Worm (Caenorhabditis elegans) whole organism, young adult: Measurements from ENCODE around the gene cat-1.

Experiments
- F22D6.2 ChIP-seq: sonication (generic microtip); optimal IDR thresholded peaks from 2 replicates; lab custom pipeline; 2016; ENCODE audit warnings: mild to moderate bottlenecking, missing genetic modification characterization, missing compliant biosample characterization
- F23B12.7 ChIP-seq: sonication (generic microtip); optimal IDR thresholded peaks from 2 replicates; lab custom pipeline; 2017; ENCODE audit warnings: missing genetic modification characterization, mild to moderate bottlenecking, missing compliant biosample characterization, antibody characterized with exemption, moderate library complexity; ENCODE audit not compliant: insufficient read depth
- F33H1.4 ChIP-seq: fragments of 200-800 bp; sonication (Bioruptor generic); IDR thresholded peaks from 2 replicates; pipeline ENCODE4 v1.3.6; 2022; ENCODE audit warnings: missing genetic modification reagents, missing genetic modification characterization, missing compliant biosample characterization
- F49E8.2 ChIP-seq: sonication (generic microtip); optimal IDR thresholded peaks from 3 replicates; lab custom pipeline; 2017; ENCODE audit warnings: missing genetic modification characterization, mild to moderate bottlenecking, missing compliant biosample characterization, antibody characterized with exemption, moderate library complexity; ENCODE audit not compliant: insufficient read depth
- F57A8.1 ChIP-seq: fragments of 200-800 bp; sonication (Bioruptor generic); optimal IDR thresholded peaks from 2 replicates; lab custom pipeline; 2018; ENCODE audit warnings: mild to moderate bottlenecking, missing genetic modification characterization, moderate library complexity, missing compliant biosample characterization
- K12H6.12 ChIP-seq: fragments of 200-800 bp; sonication (Bioruptor generic); optimal IDR thresholded peaks from 2 replicates; lab custom pipeline; 2018; ENCODE audit warnings: mild to moderate bottlenecking, missing genetic modification characterization, missing compliant biosample characterization
- akir-1 ChIP-seq: fragments of 200-800 bp; sonication (Bioruptor generic); optimal IDR thresholded peaks from 2 replicates; lab custom pipeline; 2018; ENCODE audit warnings: mild to moderate bottlenecking, missing genetic modification characterization, moderate library complexity, missing compliant biosample characterization
- ama-1 ChIP-seq, 3 experiments: fragments of 150-350 bp in 1 of 3; sonication (generic microtip) in 2 of 3; optimal IDR thresholded peaks; 2 replicates each; lab custom pipeline; 2014 to 2018; ENCODE audit warnings: missing biosample characterization in 2 of 3, missing genetic modification characterization in 2 of 3, missing genetic modification reagents in 2 of 3
- attf-5 ChIP-seq: fragments of 200-800 bp; sonication (Bioruptor generic); optimal IDR thresholded peaks from 2 replicates; lab custom pipeline; 2018; ENCODE audit warnings: mild to moderate bottlenecking, missing genetic modification characterization, missing compliant biosample characterization
- cebp-1 ChIP-seq, 2 experiments: fragments of 200-800 bp in 1 of 2; sonication (Bioruptor generic) in 1 of 2; sonication (generic microtip) in 1 of 2; IDR thresholded peaks in 1 of 2; optimal IDR thresholded peaks in 1 of 2; 2 replicates each; pipeline versions ENCODE4 v1.3.6 to Lab custom; 2017 to 2022; ENCODE audit warnings: missing compliant biosample characterization in 2 of 2, missing genetic modification characterization in 2 of 2, mild to moderate bottlenecking in 1 of 2, missing genetic modification reagents in 1 of 2, moderate library complexity in 1 of 2
- ceh-27 ChIP-seq: fragments of 200-800 bp; sonication (Bioruptor generic); optimal IDR thresholded peaks from 2 replicates; lab custom pipeline; 2018; ENCODE audit warnings: mild to moderate bottlenecking, missing genetic modification characterization, moderate library complexity, missing compliant biosample characterization
- die-1 ChIP-seq: sonication (generic microtip); optimal IDR thresholded peaks from 2 replicates; lab custom pipeline; 2016; ENCODE audit warnings: missing genotype, mild to moderate bottlenecking, missing genetic modification characterization, missing compliant biosample characterization
- dox-1 ChIP-seq: fragments of 200-800 bp; sonication (Bioruptor generic); IDR thresholded peaks from 2 replicates; pipeline ENCODE4 v1.3.6; 2022; ENCODE audit warnings: missing genetic modification reagents, missing genetic modification characterization, missing compliant biosample characterization
- egrh-3 ChIP-seq: fragments of 200-800 bp; sonication (Bioruptor generic); IDR thresholded peaks from 2 replicates; pipeline ENCODE4 v1.3.6; 2022; ENCODE audit warnings: missing genetic modification reagents, missing genetic modification characterization, missing compliant biosample characterization
- hlh-12 ChIP-seq: sonication (generic microtip); optimal IDR thresholded peaks from 2 replicates; lab custom pipeline; 2016; ENCODE audit warnings: missing genetic modification characterization, missing compliant biosample characterization
- hlh-26 ChIP-seq: fragments of 200-800 bp; sonication (Bioruptor generic); conservative IDR thresholded peaks from 2 replicates; pipeline ENCODE4 v1.3.6; 2022; ENCODE audit warnings: missing genetic modification reagents, missing genetic modification characterization, missing compliant biosample characterization
- hmg-1.2 ChIP-seq: fragments of 200-800 bp; sonication (Bioruptor generic); IDR thresholded peaks from 2 replicates; pipeline ENCODE4 v1.3.6; 2022; ENCODE audit warnings: missing genetic modification reagents, missing genetic modification characterization, missing compliant biosample characterization
- hsf-1 ChIP-seq: fragments of 200-800 bp; sonication (Bioruptor generic); IDR thresholded peaks from 2 replicates; pipeline ENCODE4 v1.3.6; 2022; ENCODE audit warnings: missing genetic modification reagents, missing genetic modification characterization, missing compliant biosample characterization
- lag-1 ChIP-seq: fragments of 200-800 bp; sonication (Bioruptor generic); IDR thresholded peaks from 2 replicates; pipeline ENCODE4 v1.3.6; 2022; ENCODE audit warnings: missing genetic modification reagents, missing genetic modification characterization, missing compliant biosample characterization
- madf-6 ChIP-seq: fragments of 200-800 bp; sonication (Bioruptor generic); IDR thresholded peaks from 2 replicates; pipeline ENCODE4 v1.3.6; 2022; ENCODE audit warnings: missing genetic modification reagents, missing genetic modification characterization, missing compliant biosample characterization
- mxl-1 ChIP-seq: sonication (generic microtip); optimal IDR thresholded peaks from 2 replicates; lab custom pipeline; 2016; ENCODE audit warnings: missing genetic modification characterization, missing compliant biosample characterization
- nhr-80 ChIP-seq: sonication (generic microtip); optimal IDR thresholded peaks from 2 replicates; lab custom pipeline; 2016; ENCODE audit warnings: missing genetic modification characterization, missing compliant biosample characterization
- pbrm-1 ChIP-seq: fragments of 200-800 bp; sonication (Bioruptor generic); IDR thresholded peaks from 2 replicates; pipeline ENCODE4 v1.3.6; 2022; ENCODE audit warnings: missing genetic modification reagents, missing genetic modification characterization, missing compliant biosample characterization
- snpc-4 ChIP-seq, 5 experiments: fragments of 150-350 bp in 1 of 5; sonication (generic microtip) in 4 of 5; optimal IDR thresholded peaks; 2 replicates each; lab custom pipeline; 2014 to 2018; ENCODE audit warnings: missing genetic modification characterization in 5 of 5, missing biosample characterization in 3 of 5, antibody characterized with exemption in 2 of 5, mild to moderate bottlenecking in 2 of 5, missing compliant biosample characterization in 2 of 5, missing genotype in 2 of 5, moderate library complexity in 2 of 5, missing genetic modification reagents in 1 of 5
- sptf-2 ChIP-seq: fragments of 200-800 bp; sonication (Bioruptor generic); optimal IDR thresholded peaks from 2 replicates; lab custom pipeline; 2018; ENCODE audit warnings: mild to moderate bottlenecking, missing genetic modification characterization, missing compliant biosample characterization
- tbx-9 ChIP-seq: sonication (generic microtip); optimal IDR thresholded peaks from 2 replicates; lab custom pipeline; 2016; ENCODE audit warnings: borderline replicate concordance, missing genetic modification characterization, inconsistent platforms, missing compliant biosample characterization
- unc-62 ChIP-seq: fragments of 150-350 bp; optimal IDR thresholded peaks from 2 replicates; lab custom pipeline; 2014; ENCODE audit warnings: missing biosample characterization, missing genetic modification reagents, missing genetic modification characterization
- xnd-1 ChIP-seq: sonication (generic microtip); optimal IDR thresholded peaks from 2 replicates; lab custom pipeline; 2016; ENCODE audit warnings: missing genotype, missing genetic modification reagents, missing genetic modification characterization, missing compliant biosample characterization
- zfh-2 ChIP-seq: fragments of 200-800 bp; sonication (Bioruptor generic); conservative IDR thresholded peaks from 2 replicates; pipeline ENCODE4 v1.3.6; 2022; ENCODE audit warnings: missing genetic modification reagents, missing genetic modification characterization, missing compliant biosample characterization
- ztf-25 ChIP-seq: fragments of 200-800 bp; sonication (Bioruptor generic); IDR thresholded peaks from 2 replicates; pipeline ENCODE4 v1.3.6; 2022; ENCODE audit warnings: missing genetic modification reagents, missing genetic modification characterization, missing compliant biosample characterization
- ztf-26 ChIP-seq: sonication (generic microtip); optimal IDR thresholded peaks from 2 replicates; lab custom pipeline; 2017; ENCODE audit warnings: missing genetic modification characterization, missing compliant biosample characterization

cat-1 gene

ce11 chrX:5695416-5695815 is 15.1 kb downstream of the cat-1 start:
- TF ChIP-seq unc-62 (GFP tag; lab: Kevin White, UChicago) (peak; percentile 54), nhr-80 (tag; lab: Kevin White, UChicago) (peak; percentile 24), egrh-3 (GFP tag; lab: Robert Waterston, UW) (no peak), F22D6.2 (no peak)

ce11 chrX:5692099-5692498 is 18.4 kb downstream of the cat-1 start, which contains the start of gene W01C8.1:
Gene W01C8.1, plus strand, starts transcription at chrX:5692399.
- TF ChIP-seq hsf-1 (GFP tag; lab: Robert Waterston, UW) (no peak), hlh-12 (tag; lab: Kevin White, UChicago) (no peak), F49E8.2 (tag; lab: Kevin White, UChicago) (no peak), snpc-4 (GFP tag; optimal IDR thresholded peaks at IDR 0.05; lab: Kevin White, UChicago) (no peak), snpc-4 (tag; optimal IDR thresholded peaks at IDR 0.05; lab: Kevin White, UChicago) (no peak), tbx-9 (tag; lab: Kevin White, UChicago) (no peak), madf-6 (GFP tag; lab: Robert Waterston, UW) (no peak), mxl-1 (no peak), ztf-25 (GFP tag; lab: Robert Waterston, UW) (no peak), F23B12.7 (tag; lab: Kevin White, UChicago) (no peak), K12H6.12 (no peak), F33H1.4 (GFP tag; lab: Robert Waterston, UW) (no peak), pbrm-1 (GFP tag; lab: Robert Waterston, UW) (no peak), ztf-26 (tag; lab: Kevin White, UChicago) (no peak), F22D6.2 (no peak), akir-1 (GFP tag; lab: Kevin White, UChicago) (no peak), F57A8.1 (GFP tag; lab: Kevin White, UChicago) (no peak), attf-5 (no peak), cebp-1 (GFP tag; IDR thresholded peaks at IDR 0.05; lab: Robert Waterston, UW) (no peak), cebp-1 (tag; optimal IDR thresholded peaks at IDR 0.05; lab: Kevin White, UChicago) (no peak)

- TF ChIP-seq sptf-2 (no peak), pbrm-1 (GFP tag; lab: Robert Waterston, UW) (no peak), F49E8.2 (tag; lab: Kevin White, UChicago) (no peak)
These were observed 21.5 kb downstream of the cat-1 start for ce11 chrX:5689077-5689476.

- TF ChIP-seq nhr-80 (tag; lab: Kevin White, UChicago) (peak; percentile 44), ama-1 (optimal IDR thresholded peaks at IDR 0.05; lab: Kevin White, UChicago) (no peak), ama-1 (GFP tag; optimal IDR thresholded peaks at IDR 0.05; lab: Kevin White, UChicago) (no peak), hlh-26 (no peak), dox-1 (peak; percentile 70), F23B12.7 (tag; lab: Kevin White, UChicago) (peak; percentile 26), zfh-2 (GFP tag; lab: Robert Waterston, UW) (peak; percentile 65), hmg-1.2 (GFP tag; lab: Robert Waterston, UW) (0 out of 2 replicates have a peak, but pooled peaks have one; percentile 48), xnd-1 (tag; lab: Kevin White, UChicago) (no peak), ceh-27 (GFP tag; lab: Kevin White, UChicago) (peak; percentile 23), die-1 (tag; lab: Kevin White, UChicago) (peak; percentile 1), lag-1 (GFP tag; lab: Robert Waterston, UW) (no peak)
These were observed 24.5 kb downstream of the cat-1 start, which contains the start of gene set-20 for ce11 chrX:5686065-5686464. Gene set-20, minus strand, starts transcription at chrX:5686158.
